Worm (Caenorhabditis elegans) whole organism, young adult: ENCODE results near the gene rgef-1.

Experiments
- B0261.1 ChIP-seq: sonication (generic microtip); optimal IDR thresholded peaks from 2 replicates; lab custom pipeline; 2016; ENCODE audit warnings: mild to moderate bottlenecking, missing genetic modification characterization, moderate library complexity, missing compliant biosample characterization
- F10E7.11 ChIP-seq: sonication (generic microtip); optimal IDR thresholded peaks from 2 replicates; lab custom pipeline; 2017; ENCODE audit warnings: mild to moderate bottlenecking, missing genetic modification characterization, moderate library complexity, missing compliant biosample characterization
- F49E8.2 ChIP-seq: sonication (generic microtip); optimal IDR thresholded peaks from 3 replicates; lab custom pipeline; 2017; ENCODE audit warnings: missing genetic modification characterization, mild to moderate bottlenecking, missing compliant biosample characterization, antibody characterized with exemption, moderate library complexity; ENCODE audit not compliant: insufficient read depth
- F57A8.1 ChIP-seq: fragments of 200-800 bp; sonication (Bioruptor generic); optimal IDR thresholded peaks from 2 replicates; lab custom pipeline; 2018; ENCODE audit warnings: mild to moderate bottlenecking, missing genetic modification characterization, moderate library complexity, missing compliant biosample characterization
- K11D2.4 ChIP-seq: fragments of 200-800 bp; sonication (Bioruptor generic); IDR thresholded peaks from 2 replicates; pipeline ENCODE4 v1.3.6; 2022; ENCODE audit warnings: missing genetic modification reagents, missing genetic modification characterization, missing compliant biosample characterization
- K12H6.12 ChIP-seq: fragments of 200-800 bp; sonication (Bioruptor generic); optimal IDR thresholded peaks from 2 replicates; lab custom pipeline; 2018; ENCODE audit warnings: mild to moderate bottlenecking, missing genetic modification characterization, missing compliant biosample characterization
- T26A5.8 ChIP-seq: sonication (generic microtip); optimal IDR thresholded peaks from 2 replicates; lab custom pipeline; 2016; ENCODE audit warnings: missing genetic modification characterization, missing compliant biosample characterization
- Y53F4B.3 ChIP-seq: fragments of 200-800 bp; sonication (Bioruptor generic); IDR thresholded peaks from 2 replicates; pipeline ENCODE4 v1.3.6; 2022; ENCODE audit warnings: missing genetic modification reagents, missing genetic modification characterization, missing compliant biosample characterization
- Y56A3A.18 ChIP-seq: fragments of 200-800 bp; sonication (Bioruptor generic); IDR thresholded peaks from 2 replicates; pipeline ENCODE4 v1.3.6; 2022; ENCODE audit warnings: missing genetic modification reagents, missing genetic modification characterization, missing compliant biosample characterization
- aptf-3 ChIP-seq: fragments of 200-800 bp; sonication (Bioruptor generic); IDR thresholded peaks from 2 replicates; pipeline ENCODE4 v1.3.6; 2022; ENCODE audit warnings: missing genetic modification characterization, missing compliant biosample characterization
- bed-2 ChIP-seq: fragments of 200-800 bp; sonication (Bioruptor generic); IDR thresholded peaks from 2 replicates; pipeline ENCODE4 v1.3.6; 2022; ENCODE audit warnings: missing genetic modification reagents, missing genetic modification characterization, missing compliant biosample characterization
- cebp-2 ChIP-seq: fragments of 200-800 bp; sonication (Bioruptor generic); IDR thresholded peaks from 2 replicates; pipeline ENCODE4 v1.3.6; 2022; ENCODE audit warnings: missing genetic modification characterization, missing compliant biosample characterization
- ceh-100 ChIP-seq: fragments of 200-800 bp; sonication (Bioruptor generic); IDR thresholded peaks from 2 replicates; pipeline ENCODE4 v1.3.6; 2022; ENCODE audit warnings: missing genetic modification reagents, missing genetic modification characterization, missing compliant biosample characterization
- die-1 ChIP-seq: sonication (generic microtip); optimal IDR thresholded peaks from 2 replicates; lab custom pipeline; 2016; ENCODE audit warnings: missing genotype, mild to moderate bottlenecking, missing genetic modification characterization, missing compliant biosample characterization
- egl-44 ChIP-seq: fragments of 200-800 bp; sonication (Bioruptor generic); IDR thresholded peaks from 2 replicates; pipeline ENCODE4 v1.3.6; 2022; ENCODE audit warnings: missing genetic modification reagents, missing genetic modification characterization, missing compliant biosample characterization
- ets-4 ChIP-seq: fragments of 200-800 bp; sonication (Bioruptor generic); optimal IDR thresholded peaks from 2 replicates; lab custom pipeline; 2018; ENCODE audit warnings: mild to moderate bottlenecking, missing genetic modification characterization, missing compliant biosample characterization
- fkh-3 ChIP-seq: sonication (generic microtip); optimal IDR thresholded peaks from 2 replicates; lab custom pipeline; 2016; ENCODE audit warnings: mild to moderate bottlenecking, missing genetic modification characterization, missing compliant biosample characterization
- him-1 ChIP-seq: sonication (generic microtip); optimal IDR thresholded peaks from 2 replicates; lab custom pipeline; 2016; ENCODE audit warnings: missing genotype, missing genetic modification reagents, missing genetic modification characterization, missing compliant biosample characterization
- let-526 ChIP-seq: fragments of 200-800 bp; sonication (Bioruptor generic); IDR thresholded peaks from 2 replicates; pipeline ENCODE4 v1.3.6; 2022; ENCODE audit warnings: missing genetic modification reagents, missing genetic modification characterization, missing compliant biosample characterization
- let-607 ChIP-seq, 2 experiments: fragments of 200-800 bp in 1 of 2; sonication (Bioruptor generic) in 1 of 2; sonication (generic microtip) in 1 of 2; optimal IDR thresholded peaks; 2 replicates each; lab custom pipeline; 2016 to 2018; ENCODE audit warnings: mild to moderate bottlenecking in 2 of 2, missing compliant biosample characterization in 2 of 2, missing genetic modification characterization in 2 of 2, moderate library complexity in 2 of 2, missing genotype in 1 of 2
- lin-26 ChIP-seq: fragments of 200-800 bp; sonication (Bioruptor generic); IDR thresholded peaks from 2 replicates; pipeline ENCODE4 v1.3.6; 2022; ENCODE audit warnings: missing genetic modification reagents, missing genetic modification characterization, missing compliant biosample characterization
- lin-35 ChIP-seq, 3 experiments: fragments of 150-350 bp in 2 of 3; sonication (generic microtip) in 1 of 3; optimal IDR thresholded peaks; 2 replicates each; lab custom pipeline; 2014 to 2018; ENCODE audit warnings: missing biosample characterization in 3 of 3, missing genetic modification characterization in 3 of 3, missing genetic modification reagents in 3 of 3
- lir-1 ChIP-seq: fragments of 200-800 bp; sonication (Bioruptor generic); conservative IDR thresholded peaks from 2 replicates; pipeline ENCODE4 v1.3.6; 2022; ENCODE audit warnings: missing genetic modification reagents, missing genetic modification characterization, missing compliant biosample characterization
- lsy-27 ChIP-seq: sonication (generic microtip); optimal IDR thresholded peaks from 2 replicates; lab custom pipeline; 2017; ENCODE audit warnings: missing genetic modification characterization, mild to moderate bottlenecking, missing compliant biosample characterization, antibody characterized with exemption, missing genotype, borderline replicate concordance; ENCODE audit not compliant: insufficient read depth
- madf-8 ChIP-seq: fragments of 200-800 bp; sonication (Bioruptor generic); conservative IDR thresholded peaks from 2 replicates; pipeline ENCODE4 v1.3.6; 2022; ENCODE audit warnings: missing genetic modification reagents, missing genetic modification characterization, missing compliant biosample characterization
- mxl-1 ChIP-seq: sonication (generic microtip); optimal IDR thresholded peaks from 2 replicates; lab custom pipeline; 2016; ENCODE audit warnings: missing genetic modification characterization, missing compliant biosample characterization
- nhr-80 ChIP-seq: sonication (generic microtip); optimal IDR thresholded peaks from 2 replicates; lab custom pipeline; 2016; ENCODE audit warnings: missing genetic modification characterization, missing compliant biosample characterization
- nhr-90 ChIP-seq: sonication (generic microtip); optimal IDR thresholded peaks from 2 replicates; lab custom pipeline; 2016; ENCODE audit warnings: missing genotype, mild to moderate bottlenecking, missing genetic modification characterization, missing compliant biosample characterization
- pha-4 ChIP-seq: fragments of 150-350 bp; sonication (generic microtip); optimal IDR thresholded peaks from 2 replicates; lab custom pipeline; 2014; ENCODE audit warnings: missing biosample characterization, missing genetic modification reagents, missing genetic modification characterization
- snpc-1.1 ChIP-seq: sonication (generic microtip); optimal IDR thresholded peaks from 2 replicates; lab custom pipeline; 2017; ENCODE audit warnings: missing genetic modification characterization, mild to moderate bottlenecking, missing compliant biosample characterization, antibody characterized with exemption, moderate library complexity, missing genotype, missing genetic modification reagents; ENCODE audit not compliant: insufficient read depth
- snpc-1.3 ChIP-seq: sonication (generic microtip); optimal IDR thresholded peaks from 2 replicates; lab custom pipeline; 2017; ENCODE audit warnings: missing genetic modification characterization, mild to moderate bottlenecking, missing compliant biosample characterization, antibody characterized with exemption, moderate library complexity, missing genotype, missing genetic modification reagents; ENCODE audit not compliant: insufficient read depth
- snpc-4 ChIP-seq, 5 experiments: fragments of 150-350 bp in 1 of 5; sonication (generic microtip) in 4 of 5; optimal IDR thresholded peaks; 2 replicates each; lab custom pipeline; 2014 to 2018; ENCODE audit warnings: missing genetic modification characterization in 5 of 5, missing biosample characterization in 3 of 5, antibody characterized with exemption in 2 of 5, mild to moderate bottlenecking in 2 of 5, missing compliant biosample characterization in 2 of 5, missing genotype in 2 of 5, moderate library complexity in 2 of 5, missing genetic modification reagents in 1 of 5
- somi-1 ChIP-seq: fragments of 200-800 bp; sonication (Bioruptor generic); optimal IDR thresholded peaks from 2 replicates; lab custom pipeline; 2018; ENCODE audit warnings: mild to moderate bottlenecking, missing genetic modification characterization, missing compliant biosample characterization
- zim-3 ChIP-seq: sonication (generic microtip); optimal IDR thresholded peaks from 2 replicates; lab custom pipeline; 2017; ENCODE audit warnings: mild to moderate bottlenecking, missing genetic modification characterization, moderate library complexity, missing compliant biosample characterization

rgef-1 gene

DNA sequence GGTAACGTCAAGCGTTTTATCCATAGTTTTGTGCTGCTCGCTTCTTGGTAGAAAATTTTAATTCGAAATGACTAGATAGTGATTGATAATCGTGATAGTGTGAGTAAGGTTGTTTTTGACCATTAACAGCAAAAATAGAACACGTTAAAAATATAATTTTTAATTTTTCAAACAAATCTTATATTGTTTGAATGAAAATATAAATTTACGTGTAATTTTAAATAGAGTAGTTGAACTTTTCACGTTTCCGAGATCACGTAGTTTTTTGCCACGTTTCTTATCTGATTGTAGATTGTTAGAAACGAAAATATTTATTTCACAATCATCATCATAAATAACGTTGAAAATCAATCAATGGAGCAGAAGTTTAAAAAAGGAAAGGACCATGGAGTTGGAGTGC is 30.0 kb downstream of the rgef-1 start, which contains the start of the genes C50F4.10 and pfk-1.2:
Gene C50F4.10 (minus strand): TSS at position 101 of the 400 bp plus-strand sequence.
Gene pfk-1.2 (plus strand): TSS at position 325 of the 400 bp plus-strand sequence.
- TF ChIP-seq him-1 (tag; lab: Kevin White, UChicago) (no peak), snpc-1.1 (no peak), let-526 (GFP tag; lab: Robert Waterston, UW) (no peak), T26A5.8 (tag; lab: Kevin White, UChicago) (no peak), Y56A3A.18 (GFP tag; lab: Robert Waterston, UW) (no peak), die-1 (tag; lab: Kevin White, UChicago) (no peak), bed-2 (GFP tag; lab: Robert Waterston, UW) (no peak), aptf-3 (GFP tag; lab: Robert Waterston, UW) (no peak), F49E8.2 (no peak), Y53F4B.3 (no peak), F57A8.1 (GFP tag; lab: Kevin White, UChicago) (no peak)
- TF ChIP-seq, all 124 proteins: peak for 0

DNA sequence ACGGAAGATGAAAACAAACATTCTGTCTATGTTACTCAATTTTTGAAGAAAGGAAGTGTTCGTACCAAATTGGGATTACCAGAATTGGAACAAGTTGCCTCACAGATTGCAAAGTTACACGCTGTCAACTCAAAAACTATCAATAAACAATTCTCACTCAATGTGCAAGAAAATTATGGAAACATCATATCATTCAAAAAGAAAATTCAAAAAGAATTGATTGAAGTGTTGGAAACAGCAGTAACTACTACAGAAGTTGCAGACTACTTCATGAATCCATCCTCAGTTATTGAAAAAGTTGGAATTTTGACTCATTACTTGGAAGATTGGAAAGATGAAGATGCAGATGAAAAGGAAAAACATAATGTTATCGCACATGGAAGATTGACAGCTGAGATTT is 33.5 kb downstream of the rgef-1 start:
- no peak for TF ChIP-seq mxl-1 (tag; lab: Kevin White, UChicago)
- no peak for TF ChIP-seq lir-1 (GFP tag; lab: Robert Waterston, UW)
- TF ChIP-seq snpc-1.1: no peak
- no peak for TF ChIP-seq lin-26 (GFP tag; lab: Robert Waterston, UW)
- TF ChIP-seq zim-3 (tag; lab: Kevin White, UChicago): no peak
- TF ChIP-seq K11D2.4 (GFP tag; lab: Robert Waterston, UW): no peak
- no peak for TF ChIP-seq somi-1 (GFP tag; lab: Kevin White, UChicago)
- TF ChIP-seq K12H6.12 (tag; lab: Kevin White, UChicago): no peak
- TF ChIP-seq ceh-100 (GFP tag; lab: Robert Waterston, UW): no peak
- TF ChIP-seq pha-4 (tag; lab: Kevin White, UChicago): no peak
- no peak for TF ChIP-seq B0261.1 (tag; lab: Kevin White, UChicago)

DNA sequence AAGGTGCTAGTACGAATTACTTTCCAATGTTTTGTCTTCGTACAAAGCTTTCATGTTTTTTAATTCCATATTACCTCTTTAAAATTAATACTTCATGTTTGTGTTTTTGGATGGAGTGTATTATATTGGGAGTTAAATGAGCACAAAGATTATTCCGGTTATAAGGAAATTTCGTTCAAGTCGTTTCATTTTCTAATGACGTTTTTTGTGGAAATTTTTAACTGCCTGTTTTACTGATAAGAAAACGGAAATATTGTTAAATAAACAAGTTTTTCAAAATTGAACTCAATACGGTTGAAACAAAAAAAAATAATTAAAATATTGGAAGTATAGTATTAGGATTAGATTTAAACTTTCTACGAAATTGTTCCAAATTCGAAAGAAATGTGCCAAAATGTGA is 34.1 kb downstream of the rgef-1 start:
- TF ChIP-seq nhr-80 (tag; lab: Kevin White, UChicago) (peak; percentile 3), K12H6.12 (tag; lab: Kevin White, UChicago) (no peak)
- TF ChIP-seq, all 124 proteins: peak for 1

DNA sequence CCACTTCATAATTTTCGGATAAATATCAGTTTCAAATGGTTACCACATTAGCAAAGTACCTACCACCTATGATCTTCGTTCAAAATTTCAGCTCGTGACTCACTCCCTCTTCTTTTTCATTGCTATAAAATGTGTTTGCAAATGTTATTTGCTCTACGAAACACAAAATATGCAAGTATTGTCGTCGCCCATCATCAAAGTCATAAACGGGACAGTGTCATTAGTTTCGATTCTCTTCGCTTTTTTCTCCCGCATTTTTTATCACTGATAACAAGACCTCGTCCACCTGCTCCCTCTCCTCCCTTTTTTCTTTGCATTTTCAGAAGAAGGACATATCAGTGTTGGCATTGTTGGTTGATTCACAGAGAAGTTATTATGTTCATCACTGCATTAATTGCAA is 35.0 kb downstream of the rgef-1 start, which contains the start of gene C50F4.1:
Gene C50F4.1 (plus strand): TSS at position 324 of the 400 bp plus-strand sequence.
- TF ChIP-seq nhr-90 (tag; lab: Kevin White, UChicago) (no peak), ets-4 (GFP tag; lab: Kevin White, UChicago) (peak; percentile 37), nhr-80 (tag; lab: Kevin White, UChicago) (peak; percentile 95), egl-44 (GFP tag; lab: Robert Waterston, UW) (no peak)

DNA sequence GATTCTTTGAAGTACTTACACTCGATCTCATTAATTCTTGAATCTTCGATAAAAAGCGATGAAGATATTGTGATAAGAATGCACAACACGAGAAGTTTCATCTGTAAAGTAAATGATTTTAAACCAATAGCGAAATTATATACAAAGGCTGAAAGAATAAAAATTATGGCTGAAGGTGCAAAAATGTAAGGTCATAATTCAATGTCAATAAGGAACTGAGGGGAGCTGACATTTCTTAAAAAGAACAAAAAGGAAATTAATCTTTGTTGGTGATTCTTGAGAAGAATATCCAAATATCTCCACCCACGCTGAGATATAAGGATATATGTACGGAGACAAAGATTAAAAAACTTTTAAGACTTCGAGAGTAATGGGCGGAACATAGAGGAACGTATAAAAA is 37.4 kb downstream of the rgef-1 start, which contains the start of gene C50F4.9:
Gene C50F4.9 (minus strand): TSS at position 101 of the 400 bp plus-strand sequence.
- TF ChIP-seq snpc-1.3: no peak
- TF ChIP-seq F10E7.11 (tag; lab: Kevin White, UChicago): no peak
- TF ChIP-seq cebp-2: no peak
- no peak for TF ChIP-seq ets-4 (GFP tag; lab: Kevin White, UChicago)
- TF ChIP-seq nhr-80 (tag; lab: Kevin White, UChicago): no peak
- no peak for TF ChIP-seq snpc-4 (GFP tag; optimal IDR thresholded peaks at IDR 0.05; lab: Kevin White, UChicago)
- TF ChIP-seq snpc-4 (tag; optimal IDR thresholded peaks at IDR 0.05; lab: Kevin White, UChicago): no peak
- TF ChIP-seq let-607 (tag; optimal IDR thresholded peaks at IDR 0.05; lab: Kevin White, UChicago): no peak
- no peak for TF ChIP-seq fkh-3 (tag; lab: Kevin White, UChicago)
- no peak for TF ChIP-seq lin-35 (GFP tag; optimal IDR thresholded peaks at IDR 0.05; lab: Kevin White, UChicago)
- no peak for TF ChIP-seq madf-8 (GFP tag; lab: Robert Waterston, UW)
- TF ChIP-seq lsy-27 (tag; lab: Kevin White, UChicago): no peak
